Fruit fly (Drosophila melanogaster): ENCODE measurements around the gene CG6683.

The CG6683 gene

dm6 chr3L:8543866-8544265 lies 29.1 kb upstream of the CG6683 start:
- TF ChIP-seq Hr38 (GFP tag; optimal IDR thresholded peaks at IDR 0.05) (no peak), Eip78C (GFP tag) (peak; percentile 78), lz (GFP tag; optimal IDR thresholded peaks at IDR 0.05) (peak; percentile 6), CG6792 (GFP tag; optimal IDR thresholded peaks at IDR 0.05) (peak; percentile 5), CG31627 (GFP tag; optimal IDR thresholded peaks at IDR 0.05) (peak; percentile 10), esn (GFP tag; optimal IDR thresholded peaks at IDR 0.05) (peak; percentile 30), OdsH (GFP tag; optimal IDR thresholded peaks at IDR 0.05) (peak; percentile 3), topi (GFP tag; optimal IDR thresholded peaks at IDR 0.05) (peak; percentile 28), achi (GFP tag; optimal IDR thresholded peaks at IDR 0.05) (peak; percentile 3), fd59A (GFP tag; optimal IDR thresholded peaks at IDR 0.05) (no peak), svp (GFP tag) (peak; percentile 42), ss (GFP tag; optimal IDR thresholded peaks at IDR 0.05) (no peak)

dm6 chr3L:8542213-8542612 lies 27.5 kb upstream of the CG6683 start:
- TF ChIP-seq Lpt (GFP tag; optimal IDR thresholded peaks at IDR 0.05) (no peak), Eip78C (GFP tag) (peak; percentile 15)

- TF ChIP-seq Smox (GFP tag; optimal IDR thresholded peaks at IDR 0.05) (no peak), cyc (GFP tag; optimal IDR thresholded peaks at IDR 0.05) (no peak), CG9139 (GFP tag; optimal IDR thresholded peaks at IDR 0.05) (no peak), vri (GFP tag; optimal IDR thresholded peaks at IDR 0.05) (no peak), CG10631 (GFP tag; optimal IDR thresholded peaks at IDR 0.05) (no peak), CG7368 (GFP tag; optimal IDR thresholded peaks at IDR 0.05) (no peak), topi (GFP tag; optimal IDR thresholded peaks at IDR 0.05) (no peak), Sox102F (GFP tag; optimal IDR thresholded peaks at IDR 0.05) (no peak), CG6276 (GFP tag; optimal IDR thresholded peaks at IDR 0.05) (no peak)
Observed at dm6 chr3L:8541669-8542068, 26.9 kb upstream of the CG6683 start.

dm6 chr3L:8540509-8540908 lies 25.8 kb upstream of the CG6683 start:
- no peak for TF ChIP-seq Blimp-1 (GFP tag; optimal IDR thresholded peaks at IDR 0.05)
- no peak for TF ChIP-seq CG4318 (GFP tag; optimal IDR thresholded peaks at IDR 0.05)
- no peak for TF ChIP-seq Eip93F (GFP tag; optimal IDR thresholded peaks at IDR 0.05)
- no peak for TF ChIP-seq fkh (GFP tag; optimal IDR thresholded peaks at IDR 0.05)
- no peak for TF ChIP-seq OdsH (GFP tag; optimal IDR thresholded peaks at IDR 0.05)
- TF ChIP-seq Met (GFP tag; optimal IDR thresholded peaks at IDR 0.05) = no peak
- no peak for TF ChIP-seq dac (GFP tag; optimal IDR thresholded peaks at IDR 0.05)
- TF ChIP-seq CG6808 (GFP tag; optimal IDR thresholded peaks at IDR 0.05) = no peak
- no peak for TF ChIP-seq CG16779 (tag; optimal IDR thresholded peaks at IDR 0.05)
- TF ChIP-seq ss (GFP tag; optimal IDR thresholded peaks at IDR 0.05) = no peak
- no peak for TF ChIP-seq CG15336 (GFP tag; IDR thresholded peaks at IDR 0.05)
- no peak for TF ChIP-seq CG9139 (GFP tag; optimal IDR thresholded peaks at IDR 0.05)
- no peak for TF ChIP-seq Eip75B (GFP tag; optimal IDR thresholded peaks at IDR 0.05)
- TF ChIP-seq dsx (GFP tag; optimal IDR thresholded peaks at IDR 0.05; ENCODE audit: poor library complexity, severe bottlenecking) = no peak
- no peak for TF ChIP-seq eg (GFP tag; IDR thresholded peaks at IDR 0.05)
- no peak for TF ChIP-seq Sox15 (GFP tag; optimal IDR thresholded peaks at IDR 0.05)
- TF ChIP-seq Gug (GFP tag; IDR thresholded peaks at IDR 0.05) = no peak
- no peak for TF ChIP-seq Sox102F (GFP tag; optimal IDR thresholded peaks at IDR 0.05)
- TF ChIP-seq CG32006 (GFP tag; optimal IDR thresholded peaks at IDR 0.05) = no peak
- no peak for TF ChIP-seq lz (GFP tag; optimal IDR thresholded peaks at IDR 0.05)

- TF ChIP-seq lz (GFP tag; optimal IDR thresholded peaks at IDR 0.05) = no peak
- TF ChIP-seq CG15336 (GFP tag; IDR thresholded peaks at IDR 0.05) = no peak
- no peak for TF ChIP-seq achi (GFP tag; optimal IDR thresholded peaks at IDR 0.05)
- TF ChIP-seq Gug (GFP tag; IDR thresholded peaks at IDR 0.05) = no peak
- TF ChIP-seq fd85E (GFP tag; optimal IDR thresholded peaks at IDR 0.05) = no peak
- TF ChIP-seq fkh (GFP tag; optimal IDR thresholded peaks at IDR 0.05) = no peak
- no peak for TF ChIP-seq CG32006 (GFP tag; optimal IDR thresholded peaks at IDR 0.05)
- no peak for TF ChIP-seq CG6276 (GFP tag; optimal IDR thresholded peaks at IDR 0.05)
- no peak for TF ChIP-seq Ets21C (GFP tag; optimal IDR thresholded peaks at IDR 0.05)
- TF ChIP-seq CG11294 (GFP tag; IDR thresholded peaks at IDR 0.05) = no peak
- TF ChIP-seq CG3919 (GFP tag; optimal IDR thresholded peaks at IDR 0.05) = no peak
- no peak for TF ChIP-seq CG6163 (GFP tag; IDR thresholded peaks at IDR 0.05)
Observed at dm6 chr3L:8538355-8538754, 23.6 kb upstream of the CG6683 start.

Data from whole organism, prepupa.